Worm (Caenorhabditis elegans): ENCODE results near the gene F57C2.4.

DNA sequence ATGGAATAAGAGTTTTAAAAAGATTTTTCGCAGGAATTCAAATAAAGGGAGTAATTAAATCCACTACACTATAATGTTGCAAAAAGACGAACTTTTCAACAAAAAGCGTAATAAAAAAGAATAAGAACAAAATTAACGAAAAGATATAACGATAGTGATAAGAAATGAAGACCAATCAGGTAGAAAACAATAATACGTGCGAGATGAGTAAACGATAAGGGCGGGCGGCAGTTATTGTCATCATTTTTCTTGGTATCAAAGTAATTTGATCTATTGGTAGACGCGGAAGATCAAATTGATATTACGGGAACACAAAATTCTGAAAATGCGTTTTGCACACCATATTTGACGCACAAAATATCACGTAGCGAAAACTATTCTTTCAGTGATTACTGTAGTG, 30.6 kb upstream of the F57C2.4 start:
- TF ChIP-seq ref-1 (GFP tag; conservative IDR thresholded peaks at IDR 0.05) (no peak), ztf-23 (GFP tag; IDR thresholded peaks at IDR 0.05) (no peak), flt-1 (GFP tag; IDR thresholded peaks at IDR 0.05) (no peak), ztf-29 (GFP tag; IDR thresholded peaks at IDR 0.05) (no peak), T22C8.4 (GFP tag; IDR thresholded peaks at IDR 0.05) (no peak), tab-1 (GFP tag; IDR thresholded peaks at IDR 0.05) (no peak), cog-1 (tag; optimal IDR thresholded peaks at IDR 0.05) (no peak)

Data from whole organism, midembryonic.